Worm (Caenorhabditis elegans) whole organism, late embryonic: Measurements from ENCODE around the gene R02D5.3.

ENCODE experiments used
- Y22D7AL.16 ChIP-seq: sonication (generic microtip); optimal IDR thresholded peaks from 2 replicates; lab custom pipeline; 2016; ENCODE audit warnings: missing genetic modification characterization, missing compliant biosample characterization
- ceh-18 ChIP-seq: sonication (generic microtip); optimal IDR thresholded peaks from 2 replicates; lab custom pipeline; 2016; ENCODE audit warnings: missing genetic modification characterization, missing compliant biosample characterization
- ceh-24 ChIP-seq: sonication (generic microtip); optimal IDR thresholded peaks from 2 replicates; lab custom pipeline; 2016; ENCODE audit warnings: mild to moderate bottlenecking, missing genetic modification characterization, missing compliant biosample characterization
- ets-4 ChIP-seq: sonication (generic microtip); optimal IDR thresholded peaks from 2 replicates; lab custom pipeline; 2016; ENCODE audit warnings: missing genetic modification characterization, missing compliant biosample characterization
- fkh-10 ChIP-seq: fragments of 150-350 bp; optimal IDR thresholded peaks from 2 replicates; lab custom pipeline; 2014; ENCODE audit warnings: missing biosample characterization, missing genetic modification reagents, missing genetic modification characterization
- hlh-15 ChIP-seq: sonication (generic microtip); optimal IDR thresholded peaks from 2 replicates; lab custom pipeline; 2016; ENCODE audit warnings: missing genetic modification characterization, missing compliant biosample characterization
- lin-11 ChIP-seq: fragments of 200-800 bp; sonication (Bioruptor generic); optimal IDR thresholded peaks from 2 replicates; lab custom pipeline; 2018; ENCODE audit warnings: mild to moderate bottlenecking, missing genetic modification characterization, missing compliant biosample characterization
- nfya-1 ChIP-seq: sonication (generic microtip); optimal IDR thresholded peaks from 2 replicates; lab custom pipeline; 2017; ENCODE audit warnings: missing genetic modification characterization, mild to moderate bottlenecking, missing compliant biosample characterization, antibody characterized with exemption, moderate library complexity
- pha-4 ChIP-seq: fragments of 150-350 bp; optimal IDR thresholded peaks from 2 replicates; lab custom pipeline; 2018; ENCODE audit warnings: missing biosample characterization, missing genetic modification reagents, missing genetic modification characterization
- ref-2 ChIP-seq: sonication (generic microtip); optimal IDR thresholded peaks from 2 replicates; lab custom pipeline; 2016; ENCODE audit warnings: missing genetic modification characterization, missing compliant biosample characterization
- rnt-1 ChIP-seq: sonication (generic microtip); optimal IDR thresholded peaks from 2 replicates; lab custom pipeline; 2016; ENCODE audit warnings: missing genetic modification characterization, missing compliant biosample characterization
- unc-42 ChIP-seq: sonication (generic microtip); optimal IDR thresholded peaks from 2 replicates; lab custom pipeline; 2016; ENCODE audit warnings: missing genotype, missing genetic modification characterization, missing compliant biosample characterization
- unc-86 ChIP-seq: sonication (generic microtip); optimal IDR thresholded peaks from 2 replicates; lab custom pipeline; 2016; ENCODE audit warnings: missing genetic modification characterization, missing compliant biosample characterization
- zip-5 ChIP-seq: sonication (generic microtip); optimal IDR thresholded peaks from 2 replicates; lab custom pipeline; 2016; ENCODE audit warnings: missing genetic modification characterization, missing compliant biosample characterization

ce11 chrV:14530813-14531212, 47.9 kb downstream of the R02D5.3 start, which contains the start of gene kcnl-4:
- TF ChIP-seq zip-5 (no peak), nfya-1 (tag; lab: Kevin White, UChicago) (no peak), rnt-1 (no peak), fkh-10 (GFP tag; lab: Kevin White, UChicago) (no peak), lin-11 (tag; lab: Kevin White, UChicago) (no peak), hlh-15 (tag; lab: Kevin White, UChicago) (no peak), ets-4 (tag; lab: Kevin White, UChicago) (no peak), unc-86 (tag; lab: Kevin White, UChicago) (no peak), Y22D7AL.16 (tag; lab: Kevin White, UChicago) (no peak), ref-2 (tag; lab: Kevin White, UChicago) (no peak), ceh-24 (tag; lab: Kevin White, UChicago) (no peak), unc-42 (tag; lab: Kevin White, UChicago) (no peak), pha-4 (tag; lab: Kevin White, UChicago) (no peak), ceh-18 (no peak)
